Fruit fly (Drosophila melanogaster) whole organism: Measurements from ENCODE around the gene N.

ENCODE experiments used
- CG8478 ChIP-seq: fragments of >200 bp; optimal IDR thresholded peaks from 2 replicates; lab custom pipeline; 2018; ENCODE audit warnings: inconsistent platforms
- Dll ChIP-seq: fragments of >200 bp; optimal IDR thresholded peaks from 2 replicates; lab custom pipeline; 2017
- EcR ChIP-seq, 2 experiments: fragments of >200 bp; optimal IDR thresholded peaks; 2 replicates each; lab custom pipeline; 2017; ENCODE audit warnings: missing biosample characterization in 2 of 2, missing genetic modification characterization in 2 of 2, missing genetic modification reagents in 2 of 2
- pan ChIP-seq: fragments of >200 bp; optimal IDR thresholded peaks from 2 replicates; lab custom pipeline; 2017
- psq ChIP-seq: fragments of >200 bp; optimal IDR thresholded peaks from 2 replicates; lab custom pipeline; 2017
- usp ChIP-seq: fragments of >200 bp; optimal IDR thresholded peaks from 2 replicates; lab custom pipeline; 2017; ENCODE audit warnings: missing biosample characterization, missing genetic modification characterization, mixed read lengths

Gene N

dm6 chrX:3157048-3157703 is 22.5 kb downstream of the N start:
- TF ChIP-seq CG8478 (lab: Kevin White, UChicago), result no peak
- no peak for TF ChIP-seq Dll (lab: Kevin White, UChicago)
- TF ChIP-seq psq (lab: Kevin White, UChicago), result no peak
- TF ChIP-seq usp (GFP tag; lab: Kevin White, UChicago), result no peak
- TF ChIP-seq EcR (GFP tag; optimal IDR thresholded peaks at IDR 0.05; lab: Kevin White, UChicago), result no peak
- no peak for TF ChIP-seq pan (lab: Kevin White, UChicago)

DNA sequence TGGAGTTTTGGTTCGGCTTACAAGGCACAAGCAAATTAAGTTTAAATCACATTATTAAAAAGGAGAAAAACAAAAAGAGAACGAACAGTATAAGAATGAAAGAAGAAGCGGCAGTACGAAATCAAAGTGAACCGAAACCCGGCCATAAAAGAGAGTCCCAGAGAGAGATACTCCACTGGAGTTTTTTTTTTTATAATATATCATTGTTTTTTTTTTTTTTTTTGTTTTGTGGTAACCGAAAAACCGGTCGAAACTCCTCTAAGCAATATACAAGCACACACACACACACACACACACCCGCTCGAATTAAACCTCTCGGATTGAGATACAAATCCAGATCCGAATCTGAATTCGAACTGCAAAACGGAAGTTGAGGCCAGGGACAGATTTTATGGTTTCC is 23.9 kb downstream of the N start:
- TF ChIP-seq psq (lab: Kevin White, UChicago), result no peak
- TF ChIP-seq CG8478 (lab: Kevin White, UChicago), result no peak
- TF ChIP-seq EcR (GFP tag; optimal IDR thresholded peaks at IDR 0.05; lab: Kevin White, UChicago), result no peak
- no peak for TF ChIP-seq Dll (lab: Kevin White, UChicago)
- no peak for TF ChIP-seq usp (GFP tag; lab: Kevin White, UChicago)
- no peak for TF ChIP-seq pan (lab: Kevin White, UChicago)

dm6 chrX:3161542-3162377 is 27.1 kb downstream of the N start:
- TF ChIP-seq CG8478 (lab: Kevin White, UChicago) (peak; percentile 20), pan (lab: Kevin White, UChicago) (no peak)

- TF ChIP-seq psq (lab: Kevin White, UChicago), result no peak
- peak; percentile 76 for TF ChIP-seq Dll (lab: Kevin White, UChicago)
Observed at dm6 chrX:3162405-3163256, 28.0 kb downstream of the N start.

dm6 chrX:3172217-3172616 is 37.5 kb downstream of the N start:
- no peak for TF ChIP-seq Dll (lab: Kevin White, UChicago)
- TF ChIP-seq EcR (GFP tag; optimal IDR thresholded peaks at IDR 0.05; lab: Kevin White, UChicago), result no peak
- no peak for TF ChIP-seq psq (lab: Kevin White, UChicago)
- TF ChIP-seq CG8478 (lab: Kevin White, UChicago), result no peak
- TF ChIP-seq pan (lab: Kevin White, UChicago), result no peak
- TF ChIP-seq usp (GFP tag; lab: Kevin White, UChicago), result no peak

dm6 chrX:3173072-3173471 is 38.4 kb downstream of the N start, which contains the start of gene CG18508:
CG18508 (minus strand) TSS chrX:3173140.
- TF ChIP-seq CG8478 (lab: Kevin White, UChicago), result no peak
- TF ChIP-seq pan (lab: Kevin White, UChicago), result no peak
- TF ChIP-seq usp (GFP tag; lab: Kevin White, UChicago), result no peak

DNA sequence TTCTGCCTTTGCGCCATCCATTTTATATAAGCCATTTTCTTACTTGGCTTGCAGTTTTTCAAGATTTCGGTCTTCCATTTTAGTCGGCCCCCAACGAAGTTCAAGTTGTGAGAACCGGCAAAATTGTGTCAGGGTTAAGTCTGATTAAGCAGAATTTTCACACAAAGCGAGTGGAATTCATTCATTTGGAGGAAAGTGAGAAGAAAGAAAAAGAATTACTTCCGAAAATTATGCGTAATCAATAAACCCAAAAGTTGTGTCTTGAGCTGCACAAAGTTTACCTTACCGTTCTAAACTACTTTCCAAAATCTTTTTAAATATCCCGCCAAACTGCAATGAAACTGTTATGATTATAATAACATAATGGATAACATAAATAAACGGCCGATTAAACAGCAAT is 39.7 kb downstream of the N start, which contains the start of gene Fcp3C:
Fcp3C (minus strand) TSS at position 101 of the 400 bp plus-strand sequence.
- no peak for TF ChIP-seq Dll (lab: Kevin White, UChicago)
- TF ChIP-seq psq (lab: Kevin White, UChicago), result no peak
- no peak for TF ChIP-seq CG8478 (lab: Kevin White, UChicago)
- TF ChIP-seq usp (GFP tag; lab: Kevin White, UChicago), result no peak
- TF ChIP-seq EcR (GFP tag; optimal IDR thresholded peaks at IDR 0.05; lab: Kevin White, UChicago), result no peak
- TF ChIP-seq pan (lab: Kevin White, UChicago), result no peak

dm6 chrX:3174881-3175874 is 40.5 kb downstream of the N start, which contains the start of gene CG3939:
CG3939 (plus strand) TSS chrX:3175018.
- no peak for TF ChIP-seq usp (GFP tag; lab: Kevin White, UChicago)
- TF ChIP-seq pan (lab: Kevin White, UChicago), result no peak
- TF ChIP-seq EcR (GFP tag; optimal IDR thresholded peaks at IDR 0.05; lab: Kevin White, UChicago), result no peak
- no peak for TF ChIP-seq CG8478 (lab: Kevin White, UChicago)
- no peak for TF ChIP-seq psq (lab: Kevin White, UChicago)
- TF ChIP-seq Dll (lab: Kevin White, UChicago), result no peak

dm6 chrX:3176193-3176592 is 41.5 kb downstream of the N start, which contains the start of gene dnc:
dnc (plus strand) TSS chrX:3176440.
- no peak for TF ChIP-seq psq (lab: Kevin White, UChicago)
- TF ChIP-seq Dll (lab: Kevin White, UChicago), result peak; percentile 55

dm6 chrX:3186550-3186949 is 51.9 kb downstream of the N start:
- TF ChIP-seq usp (GFP tag; lab: Kevin White, UChicago), result no peak
- TF ChIP-seq pan (lab: Kevin White, UChicago), result no peak
- no peak for TF ChIP-seq Dll (lab: Kevin White, UChicago)
- TF ChIP-seq EcR (GFP tag; optimal IDR thresholded peaks at IDR 0.05; lab: Kevin White, UChicago), result no peak
- TF ChIP-seq psq (lab: Kevin White, UChicago), result no peak
- TF ChIP-seq CG8478 (lab: Kevin White, UChicago), result no peak
